Fruit fly (Drosophila melanogaster): ENCODE measurements around the gene Manf.

Manf gene

DNA sequence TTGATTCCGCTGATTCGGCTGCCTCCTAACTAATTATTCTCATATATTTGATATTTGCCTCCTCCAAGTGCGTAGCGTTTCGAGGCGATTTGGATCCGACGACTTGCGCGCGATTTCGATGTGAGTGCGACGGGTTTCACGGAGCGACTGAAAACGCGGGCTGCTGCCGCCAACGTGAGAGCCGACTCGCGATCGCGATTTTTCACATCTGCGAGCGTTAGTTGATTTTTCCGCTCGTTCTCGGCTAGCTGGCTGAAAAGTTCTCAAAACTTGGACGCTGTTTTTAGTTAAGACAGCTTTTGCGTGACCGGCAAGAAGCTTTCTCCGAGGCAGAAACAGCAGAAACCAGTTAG lies 7.6 kb downstream of the Manf start, which contains the start of gene CG10311 (continued):
- TF ChIP-seq Dp (GFP tag; optimal IDR thresholded peaks at IDR 0.05) (no peak), CG15514 (GFP tag; optimal IDR thresholded peaks at IDR 0.05) (peak; percentile 28), kni (GFP tag; optimal IDR thresholded peaks at IDR 0.05) (no peak), slbo (GFP tag; IDR thresholded peaks at IDR 0.05) (peak; percentile 24; the same call in 1 of the 2 replicates), CG2712 (tag; optimal IDR thresholded peaks at IDR 0.05) (no peak), Xrp1 (GFP tag; IDR thresholded peaks at IDR 0.05) (0 out of 2 replicates have a peak, but pooled peaks have one; percentile 10), CG8281 (tag; optimal IDR thresholded peaks at IDR 0.05) (no peak), caup (GFP tag; optimal IDR thresholded peaks at IDR 0.05; ENCODE audit: severe bottlenecking) (no peak), E2f1 (GFP tag; IDR thresholded peaks at IDR 0.05) (no peak), Rfx (GFP tag; IDR thresholded peaks at IDR 0.05) (peak; percentile 40; the same call in 1 of the 2 replicates), prd (optimal IDR thresholded peaks at IDR 0.05) (no peak), prd (GFP tag; IDR thresholded peaks at IDR 0.05) (no peak), wdn (GFP tag; IDR thresholded peaks at IDR 0.05) (no peak), ftz-f1 (GFP tag; optimal IDR thresholded peaks at IDR 0.05) (peak; percentile 45), Gsc (GFP tag; IDR thresholded peaks at IDR 0.05) (no peak), CG11085 (GFP tag; IDR thresholded peaks at IDR 0.05) (no peak), tgo (GFP tag; IDR thresholded peaks at IDR 0.05) (no peak), CG11695 (GFP tag; IDR thresholded peaks at IDR 0.05) (no peak), CoRest (tag; optimal IDR thresholded peaks at IDR 0.05) (no peak), Nf-YA (GFP tag; IDR thresholded peaks at IDR 0.05) (no peak), MTF-1 (GFP tag; optimal IDR thresholded peaks at IDR 0.05; ENCODE audit: borderline replicate concordance) (no peak)

DNA sequence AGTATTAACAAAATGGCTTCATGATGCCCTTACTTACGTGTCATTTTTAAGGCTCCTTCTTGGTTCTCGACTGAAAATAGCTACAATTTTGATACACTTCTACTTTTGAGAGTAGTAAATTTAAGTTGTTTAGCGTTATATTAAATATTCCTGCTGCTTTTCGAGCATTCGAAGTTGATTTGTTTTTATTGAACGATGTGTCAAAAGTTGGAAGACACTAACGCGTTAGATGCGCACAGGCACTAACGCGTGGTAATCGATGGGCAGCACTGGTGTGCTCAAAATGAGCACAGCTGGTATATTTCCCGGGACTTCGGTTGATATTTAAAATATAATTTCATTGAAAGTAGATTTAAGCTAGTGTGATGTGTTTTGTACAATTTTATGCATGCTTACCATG lies 9.9 kb downstream of the Manf start, which contains the start of gene CG17931:
Gene CG17931, minus strand, starts transcription at position 369 of the 400 bp plus-strand sequence.
- TF ChIP-seq NC2β (GFP tag; optimal IDR thresholded peaks at IDR 0.05) = peak; percentile 20
- TF ChIP-seq Myb (GFP tag; optimal IDR thresholded peaks at IDR 0.05) = peak; percentile 93
- TF ChIP-seq insv (GFP tag; optimal IDR thresholded peaks at IDR 0.05) = no peak
- no peak for TF ChIP-seq Jarid2 (GFP tag; optimal IDR thresholded peaks at IDR 0.05)
- no peak for TF ChIP-seq al (GFP tag; IDR thresholded peaks at IDR 0.05)
- peak; percentile 14 for TF ChIP-seq CG12769 (tag; optimal IDR thresholded peaks at IDR 0.05)
- TF ChIP-seq CG1832 (GFP tag; optimal IDR thresholded peaks at IDR 0.05) = no peak
- no peak for TF ChIP-seq chn (GFP tag; optimal IDR thresholded peaks at IDR 0.05)
- no peak for TF ChIP-seq zen2 (GFP tag; IDR thresholded peaks at IDR 0.05; ENCODE audit: partially characterized antibody)
- TF ChIP-seq sc (optimal IDR thresholded peaks at IDR 0.05) = no peak
- TF ChIP-seq sc (GFP tag; optimal IDR thresholded peaks at IDR 0.05) = no peak
- TF ChIP-seq Lhr (GFP tag; optimal IDR thresholded peaks at IDR 0.05) = peak; percentile 60
- TF ChIP-seq CG7839 (tag; optimal IDR thresholded peaks at IDR 0.05) = no peak
- peak; percentile 10 for TF ChIP-seq CG15479 (GFP tag; optimal IDR thresholded peaks at IDR 0.05)
- no peak for TF ChIP-seq ash1 (GFP tag; optimal IDR thresholded peaks at IDR 0.05)
- TF ChIP-seq NK7.1 (GFP tag; optimal IDR thresholded peaks at IDR 0.05) = no peak
- TF ChIP-seq CoRest (tag; optimal IDR thresholded peaks at IDR 0.05) = peak; percentile 35
- no peak for TF ChIP-seq CG34376 (GFP tag; optimal IDR thresholded peaks at IDR 0.05)
- no peak for TF ChIP-seq Sry-β (GFP tag; optimal IDR thresholded peaks at IDR 0.05)
- peak; percentile 43 for TF ChIP-seq lbe (GFP tag; optimal IDR thresholded peaks at IDR 0.05)
- TF ChIP-seq YL-1 (GFP tag; optimal IDR thresholded peaks at IDR 0.05) = peak; percentile 62
- peak; percentile 64 for TF ChIP-seq ewg (GFP tag; optimal IDR thresholded peaks at IDR 0.05)
- TF ChIP-seq schlank (tag; optimal IDR thresholded peaks at IDR 0.05) = no peak
- TF ChIP-seq CG4424 (GFP tag; optimal IDR thresholded peaks at IDR 0.05) = no peak
- peak; percentile 13 for TF ChIP-seq CG8359 (GFP tag; optimal IDR thresholded peaks at IDR 0.05; ENCODE audit: borderline replicate concordance)
- no peak for TF ChIP-seq CG8281 (tag; optimal IDR thresholded peaks at IDR 0.05)
- peak; percentile 90 for TF ChIP-seq CG9797 (GFP tag; optimal IDR thresholded peaks at IDR 0.05)
- no peak for TF ChIP-seq so (GFP tag; IDR thresholded peaks at IDR 0.05)
- TF ChIP-seq CG17186 (GFP tag; optimal IDR thresholded peaks at IDR 0.05) = peak; percentile 92
- peak; percentile 62 for TF ChIP-seq CG15514 (GFP tag; optimal IDR thresholded peaks at IDR 0.05)
- TF ChIP-seq CG10565 (GFP tag; optimal IDR thresholded peaks at IDR 0.05) = no peak
- no peak for TF ChIP-seq CG17568 (GFP tag; optimal IDR thresholded peaks at IDR 0.05)
- TF ChIP-seq CG4328 (GFP tag; optimal IDR thresholded peaks at IDR 0.05) = no peak
